Fruit fly (Drosophila melanogaster) whole organism, embryonic: ENCODE measurements around the gene CG34107.

ENCODE experiments used
- Adf1 ChIP-seq: fragments of 200-800 bp; sonication (Bioruptor generic); IDR thresholded peaks from 2 replicates; pipeline ENCODE4 v1.3.6; 2022; ENCODE audit warnings: missing biosample characterization, missing genetic modification characterization
- Bteb2 ChIP-seq: fragments of 200-800 bp; sonication (Bioruptor generic); optimal IDR thresholded peaks from 2 replicates; lab custom pipeline; 2016; ENCODE audit warnings: missing biosample characterization, missing genetic modification characterization
- CG10959 ChIP-seq: fragments of 200-800 bp; sonication (Bioruptor generic); IDR thresholded peaks from 2 replicates; pipeline ENCODE4 v1.3.6; 2022; ENCODE audit warnings: missing biosample characterization, missing genetic modification characterization
- CG11093 ChIP-seq: fragments of 200-800 bp; sonication (Bioruptor generic); IDR thresholded peaks from 3 replicates; pipeline ENCODE4 v1.3.6; 2022; ENCODE audit warnings: missing biosample characterization, missing genetic modification characterization
- CG12071 ChIP-seq: fragments of 200-800 bp; sonication (Bioruptor generic); optimal IDR thresholded peaks from 3 replicates; lab custom pipeline; 2018; ENCODE audit warnings: missing biosample characterization, mild to moderate bottlenecking, missing genetic modification characterization
- CG12104 ChIP-seq: fragments of 200-800 bp; sonication (Bioruptor generic); optimal IDR thresholded peaks from 3 replicates; lab custom pipeline; 2016; ENCODE audit warnings: missing biosample characterization, missing genetic modification characterization
- CG1603 ChIP-seq: fragments of 200-800 bp; sonication (Bioruptor generic); optimal IDR thresholded peaks from 2 replicates; lab custom pipeline; 2019; ENCODE audit warnings: missing biosample characterization, mild to moderate bottlenecking, missing genetic modification characterization, moderate library complexity
- CG17359 ChIP-seq: fragments of 200-800 bp; sonication (Bioruptor generic); optimal IDR thresholded peaks from 3 replicates; lab custom pipeline; 2018; ENCODE audit warnings: missing biosample characterization, mild to moderate bottlenecking, missing genetic modification characterization, moderate library complexity
- CG18011 ChIP-seq: fragments of 200-800 bp; sonication (Bioruptor generic); optimal IDR thresholded peaks from 2 replicates; lab custom pipeline; 2017; ENCODE audit warnings: missing biosample characterization, missing genetic modification characterization, mild to moderate bottlenecking, moderate library complexity, missing genotype
- CG30020 ChIP-seq: fragments of 200-800 bp; optimal IDR thresholded peaks from 2 replicates; lab custom pipeline; 2019; ENCODE audit warnings: missing biosample characterization, mild to moderate bottlenecking, missing genetic modification characterization, moderate library complexity
- CG31441 ChIP-seq: fragments of 200-800 bp; sonication (Bioruptor generic); IDR thresholded peaks from 2 replicates; pipeline ENCODE4 v1.3.6; 2022; ENCODE audit warnings: missing biosample characterization, missing genetic modification characterization
- CG32772 ChIP-seq: fragments of 200-800 bp; sonication (Bioruptor generic); IDR thresholded peaks from 2 replicates; pipeline ENCODE4 v1.3.6; 2022; ENCODE audit warnings: missing biosample characterization, missing genetic modification characterization
- CG34224 ChIP-seq: fragments of 200-800 bp; sonication (Bioruptor generic); IDR thresholded peaks from 3 replicates; pipeline ENCODE4 v1.3.6; 2022; ENCODE audit warnings: missing biosample characterization, missing genetic modification characterization; ENCODE audit not compliant: partially characterized antibody
- CG34422 ChIP-seq: fragments of 200-800 bp; sonication (Bioruptor generic); IDR thresholded peaks from 3 replicates; pipeline ENCODE4 v1.3.6; 2022; ENCODE audit warnings: missing biosample characterization, missing genetic modification characterization
- CG3838 ChIP-seq: fragments of 200-800 bp; sonication (Bioruptor generic); optimal IDR thresholded peaks from 3 replicates; lab custom pipeline; 2016; ENCODE audit warnings: missing biosample characterization, missing genetic modification characterization
- CG4730 ChIP-seq: fragments of 200-800 bp; sonication (Bioruptor generic); IDR thresholded peaks from 2 replicates; pipeline ENCODE4 v1.3.6; 2022; ENCODE audit warnings: missing biosample characterization, missing genetic modification characterization
- CG5953 ChIP-seq: fragments of 200-800 bp; sonication (Bioruptor generic); IDR thresholded peaks from 2 replicates; pipeline ENCODE4 v1.3.6; 2022; ENCODE audit warnings: missing biosample characterization, missing genetic modification characterization
- D19A ChIP-seq: fragments of 200-800 bp; optimal IDR thresholded peaks from 3 replicates; lab custom pipeline; 2019; ENCODE audit warnings: missing biosample characterization, mild to moderate bottlenecking, missing genetic modification characterization, moderate library complexity
- Dek ChIP-seq: fragments of 200-800 bp; sonication (Bioruptor generic); optimal IDR thresholded peaks from 3 replicates; lab custom pipeline; 2019; ENCODE audit warnings: missing biosample characterization, mild to moderate bottlenecking, missing genetic modification characterization, moderate library complexity
- Doc2 ChIP-seq: fragments of 200-800 bp; sonication (Bioruptor generic); IDR thresholded peaks from 2 replicates; pipeline ENCODE4 v1.3.6; 2022; ENCODE audit warnings: missing biosample characterization, missing genetic modification characterization
- Hmr ChIP-seq: fragments of 200-800 bp; sonication (Bioruptor generic); optimal IDR thresholded peaks from 3 replicates; lab custom pipeline; 2017; ENCODE audit warnings: mild to moderate bottlenecking, missing biosample characterization, missing genetic modification reagents, missing genetic modification characterization
- Meics ChIP-seq: fragments of 200-800 bp; sonication (Bioruptor generic); optimal IDR thresholded peaks from 2 replicates; lab custom pipeline; 2017; ENCODE audit warnings: missing biosample characterization, mild to moderate bottlenecking, missing genetic modification characterization
- NFAT ChIP-seq: fragments of 200-800 bp; sonication (Bioruptor generic); IDR thresholded peaks from 2 replicates; pipeline ENCODE4 v1.3.6; 2022; ENCODE audit warnings: missing biosample characterization, missing genetic modification characterization
- Neu2 ChIP-seq: fragments of 200-800 bp; sonication (Bioruptor generic); optimal IDR thresholded peaks from 3 replicates; lab custom pipeline; 2016; ENCODE audit warnings: missing biosample characterization, missing genetic modification characterization, borderline replicate concordance
- NfI ChIP-seq: fragments of 200-800 bp; sonication (Bioruptor generic); optimal IDR thresholded peaks from 3 replicates; lab custom pipeline; 2018; ENCODE audit warnings: missing biosample characterization, mild to moderate bottlenecking, missing genetic modification characterization, moderate library complexity
- Scr ChIP-seq: fragments of 200-800 bp; sonication (Bioruptor generic); IDR thresholded peaks from 2 replicates; pipeline ENCODE4 v1.3.6; 2022; ENCODE audit warnings: missing biosample characterization, missing genetic modification characterization; ENCODE audit not compliant: partially characterized antibody
- TFAM ChIP-seq: fragments of 200-800 bp; sonication (Bioruptor generic); optimal IDR thresholded peaks from 2 replicates; lab custom pipeline; 2017; ENCODE audit warnings: missing biosample characterization, missing genetic modification characterization, inconsistent platforms
- Taf1 ChIP-seq: fragments of 200-800 bp; sonication (Bioruptor generic); IDR thresholded peaks from 2 replicates; pipeline ENCODE4 v1.3.6; 2022; ENCODE audit warnings: missing biosample characterization, missing genetic modification characterization
- Trl ChIP-seq, 3 experiments: fragments of >200 bp in 2 of 3; fragments of 200-800 bp in 1 of 3; sonication (Bioruptor generic) in 1 of 3; optimal IDR thresholded peaks; 2 replicates in 1 of 3; 3 replicates in 2 of 3; lab custom pipeline; 2016 to 2017; ENCODE audit warnings: missing biosample characterization in 1 of 3, missing genetic modification characterization in 1 of 3
- Vsx1 ChIP-seq: fragments of 200-800 bp; sonication (Bioruptor generic); optimal IDR thresholded peaks from 2 replicates; lab custom pipeline; 2017; ENCODE audit warnings: missing biosample characterization, mild to moderate bottlenecking, missing genetic modification characterization, missing genetic modification reagents
- Xrp1 ChIP-seq: fragments of 200-800 bp; sonication (Bioruptor generic); IDR thresholded peaks from 2 replicates; pipeline ENCODE4 v1.3.6; 2022; ENCODE audit warnings: missing biosample characterization, missing genetic modification characterization
- ab ChIP-seq: fragments of 200-800 bp; sonication (Bioruptor generic); optimal IDR thresholded peaks from 2 replicates; lab custom pipeline; 2016; ENCODE audit warnings: missing biosample characterization, missing genetic modification characterization
- al ChIP-seq: fragments of 200-800 bp; sonication (Bioruptor generic); IDR thresholded peaks from 2 replicates; pipeline ENCODE4 v1.3.6; 2022; ENCODE audit warnings: missing biosample characterization, missing genetic modification characterization
- amos ChIP-seq: fragments of 200-800 bp; sonication (Bioruptor generic); IDR thresholded peaks from 2 replicates; pipeline ENCODE4 v1.3.6; 2022; ENCODE audit warnings: missing biosample characterization, missing genetic modification characterization; ENCODE audit not compliant: partially characterized antibody
- crol ChIP-seq: fragments of 200-800 bp; sonication (Bioruptor generic); IDR thresholded peaks from 2 replicates; pipeline ENCODE4 v1.3.6; 2022; ENCODE audit warnings: missing biosample characterization, missing genetic modification characterization
- cwo ChIP-seq: fragments of 200-800 bp; sonication (Bioruptor generic); optimal IDR thresholded peaks from 3 replicates; lab custom pipeline; 2017; ENCODE audit warnings: missing biosample characterization, missing genetic modification characterization, mild to moderate bottlenecking, moderate library complexity, missing genetic modification reagents
- da ChIP-seq: fragments of 200-800 bp; sonication (Bioruptor generic); optimal IDR thresholded peaks from 2 replicates; lab custom pipeline; 2016; ENCODE audit warnings: missing biosample characterization, missing genetic modification characterization
- gcm2 ChIP-seq: fragments of 200-800 bp; sonication (Bioruptor generic); optimal IDR thresholded peaks from 2 replicates; lab custom pipeline; 2016; ENCODE audit warnings: missing biosample characterization, missing genetic modification characterization
- grau ChIP-seq: fragments of 200-800 bp; optimal IDR thresholded peaks from 3 replicates; lab custom pipeline; 2019; ENCODE audit warnings: missing biosample characterization, mild to moderate bottlenecking, missing genetic modification characterization, moderate library complexity
- lbe ChIP-seq: fragments of 200-800 bp; sonication (Bioruptor generic); optimal IDR thresholded peaks from 2 replicates; lab custom pipeline; 2016; ENCODE audit warnings: missing biosample characterization, mild to moderate bottlenecking, missing genetic modification characterization
- mam ChIP-seq: fragments of 200-800 bp; sonication (Bioruptor generic); optimal IDR thresholded peaks from 3 replicates; lab custom pipeline; 2016; ENCODE audit warnings: missing biosample characterization, missing genetic modification characterization
- nom ChIP-seq: fragments of 200-800 bp; sonication (Bioruptor generic); optimal IDR thresholded peaks from 2 replicates; lab custom pipeline; 2017; ENCODE audit warnings: missing biosample characterization, missing genetic modification characterization, mild to moderate bottlenecking, moderate library complexity, missing genetic modification reagents
- repo ChIP-seq: fragments of 200-800 bp; sonication (Bioruptor generic); optimal IDR thresholded peaks from 2 replicates; lab custom pipeline; 2016; ENCODE audit warnings: missing biosample characterization, missing genetic modification characterization
- sens-2 ChIP-seq: fragments of 200-800 bp; sonication (Bioruptor generic); IDR thresholded peaks from 2 replicates; pipeline ENCODE4 v1.3.6; 2022; ENCODE audit warnings: missing biosample characterization, missing genetic modification characterization
- sima ChIP-seq: fragments of 200-800 bp; sonication (Bioruptor generic); optimal IDR thresholded peaks from 2 replicates; lab custom pipeline; 2016; ENCODE audit warnings: missing biosample characterization, missing genetic modification characterization
- slou ChIP-seq: fragments of 200-800 bp; sonication (Bioruptor generic); optimal IDR thresholded peaks from 3 replicates; lab custom pipeline; 2016; ENCODE audit warnings: missing biosample characterization, missing genetic modification characterization
- sob ChIP-seq: fragments of 200-800 bp; sonication (Bioruptor generic); IDR thresholded peaks from 2 replicates; pipeline ENCODE4 v1.3.6; 2022; ENCODE audit warnings: missing biosample characterization, missing genetic modification characterization
- tin ChIP-seq: fragments of 200-800 bp; sonication (Bioruptor generic); optimal IDR thresholded peaks from 3 replicates; lab custom pipeline; 2016; ENCODE audit warnings: missing biosample characterization, missing genetic modification characterization
- wek ChIP-seq: fragments of 200-800 bp; sonication (Bioruptor generic); optimal IDR thresholded peaks from 3 replicates; lab custom pipeline; 2018; ENCODE audit warnings: missing biosample characterization, mild to moderate bottlenecking, missing genetic modification characterization, moderate library complexity
- zf30C ChIP-seq: fragments of 200-800 bp; sonication (Bioruptor generic); optimal IDR thresholded peaks from 3 replicates; lab custom pipeline; 2018; ENCODE audit warnings: missing biosample characterization, mild to moderate bottlenecking, missing genetic modification characterization

CG34107 gene

dm6 chr3R:10265552-10266137, 40.9 kb downstream of the CG34107 start (continued):
- no peak for TF ChIP-seq CG10959
- no peak for TF ChIP-seq CG30020 (tag; lab: Kevin White, UChicago)
- TF ChIP-seq CG32772: no peak
- peak; percentile 63 for TF ChIP-seq lbe
- no peak for TF ChIP-seq crol
- peak; percentile 67 for TF ChIP-seq Bteb2
- TF ChIP-seq slou (GFP tag; lab: Kevin White, UChicago): peak; percentile 0
- no peak for TF ChIP-seq Trl (optimal IDR thresholded peaks at IDR 0.05; lab: Kevin White, UChicago)
- peak; percentile 11 for TF ChIP-seq Trl (GFP tag; optimal IDR thresholded peaks at IDR 0.05; lab: Kevin White, UChicago)
- no peak for TF ChIP-seq Doc2 (GFP tag; lab: Robert Waterston, UW)
- peak; percentile 48 for TF ChIP-seq CG1603
- peak; percentile 66 for TF ChIP-seq mam
- no peak for TF ChIP-seq sens-2 (GFP tag; lab: Robert Waterston, UW)
- no peak; the same call in 2 of the 3 replicates for TF ChIP-seq CG34422
- no peak for TF ChIP-seq repo (GFP tag; lab: Kevin White, UChicago)
- TF ChIP-seq wek (GFP tag; lab: Kevin White, UChicago): no peak
- no peak for TF ChIP-seq nom (GFP tag; lab: Kevin White, UChicago)
- TF ChIP-seq CG5953 (GFP tag; lab: Robert Waterston, UW): no peak
- TF ChIP-seq Neu2 (GFP tag; lab: Kevin White, UChicago): no peak
- no peak for TF ChIP-seq CG4730 (GFP tag; lab: Robert Waterston, UW)
- TF ChIP-seq gcm2 (GFP tag; lab: Kevin White, UChicago): no peak
- peak; percentile 73 for TF ChIP-seq Meics (GFP tag; lab: Kevin White, UChicago)
- TF ChIP-seq ab: no peak
- peak; percentile 52 for TF ChIP-seq Xrp1 (GFP tag; lab: Robert Waterston, UW)
- TF ChIP-seq Vsx1: peak; percentile 51
- no peak for TF ChIP-seq CG18011 (GFP tag; lab: Kevin White, UChicago)
- TF ChIP-seq da (GFP tag; lab: Kevin White, UChicago): no peak
- peak; percentile 11 for TF ChIP-seq CG17359
- peak; percentile 27 for TF ChIP-seq tin
- no peak for TF ChIP-seq sima (GFP tag; lab: Kevin White, UChicago)
- TF ChIP-seq NfI (GFP tag; lab: Kevin White, UChicago): peak; percentile 37
- no peak for TF ChIP-seq CG3838 (GFP tag; lab: Kevin White, UChicago)
- no peak for TF ChIP-seq Scr (GFP tag; lab: Robert Waterston, UW)
- TF ChIP-seq al (GFP tag; lab: Robert Waterston, UW): peak; percentile 66
- TF ChIP-seq cwo (GFP tag; lab: Kevin White, UChicago): peak; percentile 72
- TF ChIP-seq Adf1 (GFP tag; lab: Robert Waterston, UW): peak; percentile 64
- no peak for TF ChIP-seq TFAM (GFP tag; lab: Kevin White, UChicago)
- TF ChIP-seq NFAT (GFP tag; lab: Robert Waterston, UW): peak; percentile 62
- TF ChIP-seq D19A: no peak
- no peak for TF ChIP-seq amos (GFP tag; lab: Robert Waterston, UW)
- TF ChIP-seq Taf1 (GFP tag; lab: Robert Waterston, UW): peak; percentile 69; the same call in 1 of the 2 replicates
- TF ChIP-seq Hmr (GFP tag; lab: Kevin White, UChicago): peak; percentile 73
- TF ChIP-seq CG31441 (GFP tag; lab: Robert Waterston, UW): peak; percentile 58
- peak; percentile 48 for TF ChIP-seq CG12071
- TF ChIP-seq CG12104 (GFP tag; lab: Kevin White, UChicago): peak; percentile 4
- TF ChIP-seq CG11093 (GFP tag; lab: Robert Waterston, UW): no peak
- peak; percentile 20 for TF ChIP-seq Dek (tag; lab: Kevin White, UChicago)
- no peak for TF ChIP-seq zf30C (GFP tag; lab: Kevin White, UChicago)
- TF ChIP-seq CG34224 (GFP tag; lab: Robert Waterston, UW): no peak
- peak; percentile 90 for TF ChIP-seq grau
- TF ChIP-seq sob (GFP tag; lab: Robert Waterston, UW): peak; percentile 80
